Worm (Caenorhabditis elegans) whole organism, L4 larva: ENCODE results near the gene mlc-7.

ENCODE experiments used
- F10B5.3 ChIP-seq: sonication (generic microtip); optimal IDR thresholded peaks from 2 replicates; lab custom pipeline; 2016; ENCODE audit warnings: mild to moderate bottlenecking, missing genetic modification characterization, missing compliant biosample characterization
- F37D6.2 ChIP-seq: sonication (generic microtip); optimal IDR thresholded peaks from 2 replicates; lab custom pipeline; 2016; ENCODE audit warnings: mild to moderate bottlenecking, missing genetic modification characterization, missing compliant biosample characterization
- F49E8.2 ChIP-seq: sonication (generic microtip); optimal IDR thresholded peaks from 2 replicates; lab custom pipeline; 2016; ENCODE audit warnings: missing compliant biosample characterization, mild to moderate bottlenecking, missing genetic modification characterization, borderline replicate concordance
- T20F7.1 ChIP-seq: fragments of 200-800 bp; sonication (Bioruptor generic); optimal IDR thresholded peaks from 2 replicates; lab custom pipeline; 2018; ENCODE audit warnings: mild to moderate bottlenecking, missing genetic modification characterization, missing compliant biosample characterization
- Y105C5A.15 ChIP-seq: fragments of 200-800 bp; sonication (Bioruptor generic); IDR thresholded peaks from 2 replicates; pipeline ENCODE4 v1.3.6; 2022; ENCODE audit warnings: missing genetic modification characterization, missing compliant biosample characterization
- Y48G9A.11 ChIP-seq: fragments of 200-800 bp; sonication (Bioruptor generic); IDR thresholded peaks from 2 replicates; pipeline ENCODE4 v1.3.6; 2022; ENCODE audit warnings: missing genetic modification reagents, missing genetic modification characterization, missing compliant biosample characterization
- ZK337.2 ChIP-seq: fragments of 200-800 bp; sonication (Bioruptor generic); IDR thresholded peaks from 2 replicates; pipeline ENCODE4 v1.3.6; 2022; ENCODE audit warnings: missing genetic modification reagents, missing genetic modification characterization, missing compliant biosample characterization
- aha-1 ChIP-seq: fragments of 150-350 bp; peaks from one replicate; lab custom pipeline; 2014; ENCODE audit warnings: missing biosample characterization, missing genetic modification characterization
- ama-1 ChIP-seq: fragments of 150-350 bp; optimal IDR thresholded peaks from 2 replicates; lab custom pipeline; 2014; ENCODE audit warnings: inconsistent platforms, mixed read lengths
- ceh-28 ChIP-seq: fragments of 150-350 bp; optimal IDR thresholded peaks from 2 replicates; lab custom pipeline; 2014; ENCODE audit warnings: missing biosample characterization, missing genetic modification reagents, missing genetic modification characterization
- ceh-44 ChIP-seq: fragments of 200-800 bp; sonication (Bioruptor generic); IDR thresholded peaks from 2 replicates; pipeline ENCODE4 v1.3.6; 2022; ENCODE audit warnings: missing genetic modification reagents, missing genetic modification characterization, missing compliant biosample characterization
- ceh-62 ChIP-seq: sonication (generic microtip); optimal IDR thresholded peaks from 2 replicates; lab custom pipeline; 2017; ENCODE audit warnings: missing biosample characterization, missing genetic modification characterization
- cey-2 ChIP-seq: sonication (generic microtip); optimal IDR thresholded peaks from 3 replicates; lab custom pipeline; 2017; ENCODE audit warnings: missing genetic modification characterization, mild to moderate bottlenecking, missing compliant biosample characterization, antibody characterized with exemption, borderline replicate concordance; ENCODE audit not compliant: insufficient read depth
- ctbp-1 ChIP-seq: fragments of 200-800 bp; sonication (Bioruptor generic); IDR thresholded peaks from 2 replicates; pipeline ENCODE4 v1.3.6; 2022; ENCODE audit warnings: missing genetic modification reagents, missing genetic modification characterization, missing compliant biosample characterization
- daf-16 ChIP-seq, 3 experiments: sonication (generic microtip); optimal IDR thresholded peaks; 2 replicates each; lab custom pipeline; 2016 to 2017; ENCODE audit warnings: missing genetic modification characterization in 3 of 3, missing genetic modification reagents in 3 of 3, mild to moderate bottlenecking in 2 of 3, missing compliant biosample characterization in 2 of 3, missing biosample characterization in 1 of 3, moderate library complexity in 1 of 3
- daf-19 ChIP-seq: fragments of 200-800 bp; sonication (Bioruptor generic); conservative IDR thresholded peaks from 2 replicates; pipeline ENCODE4 v1.3.6; 2022; ENCODE audit warnings: missing genetic modification characterization, missing compliant biosample characterization
- daf-8 ChIP-seq: fragments of 200-800 bp; sonication (Bioruptor generic); IDR thresholded peaks from 2 replicates; pipeline ENCODE4 v1.3.6; 2022; ENCODE audit warnings: missing genetic modification characterization, missing compliant biosample characterization
- dve-1 ChIP-seq: sonication (generic microtip); optimal IDR thresholded peaks from 2 replicates; lab custom pipeline; 2017; ENCODE audit warnings: antibody characterized with exemption, mild to moderate bottlenecking, missing genetic modification characterization, missing compliant biosample characterization; ENCODE audit not compliant: insufficient read depth
- egl-43 ChIP-seq: fragments of 200-800 bp; sonication (Bioruptor generic); IDR thresholded peaks from 2 replicates; pipeline ENCODE4 v1.3.6; 2022; ENCODE audit warnings: missing genetic modification reagents, missing genetic modification characterization, missing compliant biosample characterization
- fos-1 ChIP-seq: fragments of 150-350 bp; optimal IDR thresholded peaks from 2 replicates; lab custom pipeline; 2014; ENCODE audit warnings: missing biosample characterization, missing genetic modification characterization
- gei-8 ChIP-seq: fragments of 200-800 bp; sonication (Bioruptor generic); optimal IDR thresholded peaks from 2 replicates; lab custom pipeline; 2018; ENCODE audit warnings: mild to moderate bottlenecking, missing genetic modification characterization, missing compliant biosample characterization
- jun-1 ChIP-seq: fragments of 150-350 bp; optimal IDR thresholded peaks from 2 replicates; lab custom pipeline; 2014; ENCODE audit warnings: missing biosample characterization, missing genetic modification reagents, missing genetic modification characterization
- lim-7 ChIP-seq: fragments of 200-800 bp; sonication (Bioruptor generic); IDR thresholded peaks from 2 replicates; pipeline ENCODE4 v1.3.6; 2022; ENCODE audit warnings: missing genetic modification characterization, missing compliant biosample characterization
- lin-39 ChIP-seq: fragments of 150-350 bp; optimal IDR thresholded peaks from 2 replicates; lab custom pipeline; 2014; ENCODE audit warnings: missing biosample characterization, missing genetic modification reagents, missing genetic modification characterization
- lir-3 ChIP-seq: sonication (generic microtip); optimal IDR thresholded peaks from 2 replicates; lab custom pipeline; 2016; ENCODE audit warnings: mild to moderate bottlenecking, missing genetic modification characterization, missing compliant biosample characterization
- madf-5 ChIP-seq, 2 experiments: fragments of 200-800 bp; sonication (Bioruptor generic); IDR thresholded peaks; 2 replicates each; pipeline ENCODE4 v1.3.6; 2022; ENCODE audit warnings: missing compliant biosample characterization in 2 of 2, missing genetic modification characterization in 2 of 2
- mxl-3 ChIP-seq: fragments of 200-800 bp; sonication (Bioruptor generic); optimal IDR thresholded peaks from 2 replicates; lab custom pipeline; 2018; ENCODE audit warnings: mild to moderate bottlenecking, missing genetic modification characterization, missing compliant biosample characterization
- nhr-102 ChIP-seq: sonication (generic microtip); optimal IDR thresholded peaks from 2 replicates; lab custom pipeline; 2016; ENCODE audit warnings: mild to moderate bottlenecking, missing genetic modification characterization, moderate library complexity, missing compliant biosample characterization
- nhr-41 ChIP-seq: fragments of 200-800 bp; sonication (Bioruptor generic); IDR thresholded peaks from 2 replicates; pipeline ENCODE4 v1.3.6; 2022; ENCODE audit warnings: missing genetic modification reagents, missing genetic modification characterization, missing compliant biosample characterization
- nhr-77 ChIP-seq: fragments of 150-350 bp; optimal IDR thresholded peaks from 2 replicates; lab custom pipeline; 2014; ENCODE audit warnings: missing biosample characterization, missing genetic modification characterization
- set-16 ChIP-seq: fragments of 200-800 bp; sonication (Bioruptor generic); IDR thresholded peaks from 2 replicates; pipeline ENCODE4 v1.3.6; 2022; ENCODE audit warnings: missing genetic modification reagents, missing genetic modification characterization, missing compliant biosample characterization
- snpc-1.2 ChIP-seq: fragments of 200-800 bp; sonication (Bioruptor generic); IDR thresholded peaks from 2 replicates; pipeline ENCODE4 v1.3.6; 2022; ENCODE audit warnings: missing genetic modification reagents, missing genetic modification characterization, missing compliant biosample characterization
- tra-1 ChIP-seq: fragments of 200-800 bp; sonication (Bioruptor generic); IDR thresholded peaks from 2 replicates; pipeline ENCODE4 v1.3.6; 2022; ENCODE audit warnings: missing genetic modification reagents, missing genetic modification characterization, missing compliant biosample characterization
- unc-62 ChIP-seq, 3 experiments: fragments of 150-350 bp in 1 of 3; sonication (generic microtip); optimal IDR thresholded peaks in 2 of 3; peaks in 1 of 3; 1 replicate in 1 of 3; 2 replicates in 2 of 3; lab custom pipeline; 2014 to 2017; ENCODE audit warnings: missing biosample characterization in 3 of 3, missing genetic modification characterization in 3 of 3, missing genetic modification reagents in 3 of 3, missing genotype in 1 of 3
- zip-11 ChIP-seq: fragments of 200-800 bp; sonication (Bioruptor generic); IDR thresholded peaks from 2 replicates; pipeline ENCODE4 v1.3.6; 2022; ENCODE audit warnings: missing genetic modification characterization, missing compliant biosample characterization

The mlc-7 gene

ce11 chrIII:13733833-13734232 is 17.4 kb upstream of the mlc-7 start (continued):
- peak; percentile 82 for TF ChIP-seq tra-1 (GFP tag; lab: Robert Waterston, UW)
- peak; percentile 79 for TF ChIP-seq dve-1 (tag; lab: Kevin White, UChicago)
- TF ChIP-seq lin-39 (tag; lab: Kevin White, UChicago) = no peak
- TF ChIP-seq fos-1 (tag; lab: Kevin White, UChicago) = no peak
- TF ChIP-seq, all 104 proteins: peak for 15

ce11 chrIII:13735008-13735407 is 16.2 kb upstream of the mlc-7 start, which contains the start of gene W06F12.3:
Gene W06F12.3 (plus strand): TSS chrIII:13735030.
- TF ChIP-seq daf-8 (no peak), nhr-102 (tag; lab: Kevin White, UChicago) (no peak), Y48G9A.11 (GFP tag; lab: Robert Waterston, UW) (no peak), aha-1 (tag; lab: Kevin White, UChicago) (peak; percentile 91), fos-1 (tag; lab: Kevin White, UChicago) (no peak)

ce11 chrIII:13741410-13741809 is 9.8 kb upstream of the mlc-7 start:
- TF ChIP-seq ama-1 (lab: Kevin White, UChicago) = no peak
- 0 out of 2 replicates have a peak, but pooled peaks have one; percentile 14 for TF ChIP-seq lim-7 (GFP tag; lab: Robert Waterston, UW)
- TF ChIP-seq gei-8 = no peak
- no peak for TF ChIP-seq ceh-62 (tag; lab: Kevin White, UChicago)
- no peak for TF ChIP-seq F49E8.2 (tag; lab: Kevin White, UChicago)
- TF ChIP-seq set-16 (GFP tag; lab: Robert Waterston, UW) = peak; percentile 62; the same call in 1 of the 2 replicates
- no peak for TF ChIP-seq zip-11
- TF ChIP-seq snpc-1.2 (GFP tag; lab: Robert Waterston, UW) = peak; percentile 39; the same call in 1 of the 2 replicates
- peak in 1 of 2 experiments; percentile 58; a peak in 1 of 4 replicates for TF ChIP-seq madf-5 (GFP tag; IDR thresholded peaks at IDR 0.05; lab: Robert Waterston, UW)
- TF ChIP-seq ctbp-1 (GFP tag; lab: Robert Waterston, UW) = no peak
- no peak for TF ChIP-seq mxl-3 (GFP tag; lab: Kevin White, UChicago)
- TF ChIP-seq egl-43 (GFP tag; lab: Robert Waterston, UW) = no peak
- TF ChIP-seq F10B5.3 = no peak
- no peak for TF ChIP-seq ceh-44 (GFP tag; lab: Robert Waterston, UW)
- TF ChIP-seq F37D6.2 (tag; lab: Kevin White, UChicago) = no peak

ce11 chrIII:13742028-13742427 is 9.2 kb upstream of the mlc-7 start:
- TF ChIP-seq gei-8 = no peak
- no peak for TF ChIP-seq lir-3 (tag; lab: Kevin White, UChicago)
- no peak for TF ChIP-seq snpc-1.2 (GFP tag; lab: Robert Waterston, UW)
- no peak for TF ChIP-seq cey-2 (tag; lab: Kevin White, UChicago)
- TF ChIP-seq unc-62 (GFP tag; optimal IDR thresholded peaks at IDR 0.05 in 1 of 2; lab: Kevin White, UChicago) = peak in 1 of 2 experiments; percentile 64
- no peak for TF ChIP-seq unc-62 (tag; optimal IDR thresholded peaks at IDR 0.05; lab: Kevin White, UChicago)
- TF ChIP-seq, all 104 proteins: peak for 1

ce11 chrIII:13743922-13744321 is 7.3 kb upstream of the mlc-7 start, which contains the start of gene tyr-2:
Gene tyr-2 (plus strand): TSS chrIII:13744222.
- no peak for TF ChIP-seq nhr-41 (GFP tag; lab: Robert Waterston, UW)
- TF ChIP-seq nhr-77 = no peak
- TF ChIP-seq unc-62 (GFP tag; optimal IDR thresholded peaks at IDR 0.05 in 1 of 2; lab: Kevin White, UChicago) = no peak
- no peak for TF ChIP-seq unc-62 (tag; optimal IDR thresholded peaks at IDR 0.05; lab: Kevin White, UChicago)
- TF ChIP-seq Y105C5A.15 = no peak
- TF ChIP-seq T20F7.1 = no peak
- no peak for TF ChIP-seq daf-19 (GFP tag; lab: Robert Waterston, UW)
- no peak for TF ChIP-seq daf-16 (GFP tag; optimal IDR thresholded peaks at IDR 0.05; lab: Kevin White, UChicago)
- no peak for TF ChIP-seq daf-16 (tag; optimal IDR thresholded peaks at IDR 0.05; lab: Kevin White, UChicago)
- no peak for TF ChIP-seq ZK337.2
- no peak for TF ChIP-seq jun-1 (tag; lab: Kevin White, UChicago)
- TF ChIP-seq ceh-28 (tag; lab: Kevin White, UChicago) = no peak
- TF ChIP-seq, all 104 proteins: peak for 0
